Worm (Caenorhabditis elegans): ENCODE measurements around the gene oxy-4.

The oxy-4 gene

DNA sequence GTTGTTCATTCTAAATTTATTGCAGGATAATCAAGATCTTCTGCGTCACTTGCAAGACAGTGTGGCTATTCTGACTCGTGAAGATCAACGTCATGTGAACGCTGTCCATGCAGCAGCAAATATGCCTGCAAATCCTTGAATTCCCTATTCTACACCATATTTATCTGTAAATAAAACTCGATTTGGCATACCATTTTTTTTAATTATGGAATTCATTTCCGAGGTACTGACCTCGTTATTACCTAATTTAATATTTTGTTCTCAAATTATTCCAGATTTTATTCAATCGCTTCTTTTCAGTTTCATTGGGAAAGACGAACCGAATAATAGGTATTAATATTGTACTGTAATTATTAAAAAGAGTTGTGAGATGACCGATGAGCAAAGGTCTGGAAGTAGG is 15.0 kb upstream of the oxy-4 start, which contains the start of gene cid-1:
Gene cid-1 (plus strand): TSS at position 301 of the 400 bp plus-strand sequence.
- TF ChIP-seq zfp-2 (tag; optimal IDR thresholded peaks at IDR 0.05) = no peak
- no peak for TF ChIP-seq zip-11 (GFP tag; IDR thresholded peaks at IDR 0.05)
- no peak for TF ChIP-seq hif-1 (tag; optimal IDR thresholded peaks at IDR 0.05)
- no peak for TF ChIP-seq lir-3 (tag; optimal IDR thresholded peaks at IDR 0.05)
- TF ChIP-seq aha-1 (tag) = peak; percentile 48
- TF ChIP-seq nhr-41 (GFP tag; IDR thresholded peaks at IDR 0.05) = no peak

- TF ChIP-seq cey-2 (tag; optimal IDR thresholded peaks at IDR 0.05; ENCODE audit: borderline replicate concordance, insufficient read depth) (no peak), T20F7.1 (GFP tag; optimal IDR thresholded peaks at IDR 0.05) (no peak), ctbp-1 (GFP tag; IDR thresholded peaks at IDR 0.05) (no peak), F49E8.2 (tag; optimal IDR thresholded peaks at IDR 0.05; ENCODE audit: borderline replicate concordance) (no peak), set-16 (GFP tag; IDR thresholded peaks at IDR 0.05) (no peak), lin-1 (GFP tag; IDR thresholded peaks at IDR 0.05) (no peak), hlh-30 (tag; optimal IDR thresholded peaks at IDR 0.05; ENCODE audit: insufficient read depth) (no peak), hlh-11 (tag; optimal IDR thresholded peaks at IDR 0.05) (no peak), dmd-9 (GFP tag; IDR thresholded peaks at IDR 0.05) (no peak), pha-4 (GFP tag; IDR thresholded peaks at IDR 0.05) (no peak), pha-4 (tag; optimal IDR thresholded peaks at IDR 0.05) (no peak), F44E2.7 (GFP tag; IDR thresholded peaks at IDR 0.05) (no peak), hif-1 (tag; optimal IDR thresholded peaks at IDR 0.05) (no peak)
Measured at ce11 chrIII:5173139-5173538, 14.6 kb upstream of the oxy-4 start, which contains the start of gene emb-1. Gene emb-1 (plus strand): TSS chrIII:5173439.

ce11 chrIII:5172470-5172869 is 13.9 kb upstream of the oxy-4 start, which contains the start of gene K10D2.5:
Gene K10D2.5 (plus strand): TSS chrIII:5172720.
- TF ChIP-seq R02D3.7 (tag; optimal IDR thresholded peaks at IDR 0.05) (no peak), nhr-28 (tag; optimal IDR thresholded peaks at IDR 0.05) (peak; percentile 72), skn-1 (tag; optimal IDR thresholded peaks at IDR 0.05) (no peak), dmd-9 (GFP tag; IDR thresholded peaks at IDR 0.05) (peak; percentile 97), nhr-111 (GFP tag; optimal IDR thresholded peaks at IDR 0.05) (no peak), mdl-1 (tag; optimal IDR thresholded peaks at IDR 0.05) (peak in 1 of 2 experiments; percentile 29), dve-1 (tag; optimal IDR thresholded peaks at IDR 0.05; ENCODE audit: insufficient read depth) (peak; percentile 68), ceh-44 (GFP tag; IDR thresholded peaks at IDR 0.05) (peak; percentile 99), mep-1 (tag; optimal IDR thresholded peaks at IDR 0.05) (peak; percentile 92), fkh-10 (GFP tag; optimal IDR thresholded peaks at IDR 0.05) (peak; percentile 24), nhr-41 (GFP tag; IDR thresholded peaks at IDR 0.05) (0 out of 2 replicates have a peak, but pooled peaks have one; percentile 12), madf-5 (GFP tag; IDR thresholded peaks at IDR 0.05) (peak; percentile 97), ceh-32 (tag; optimal IDR thresholded peaks at IDR 0.05; ENCODE audit: poor library complexity) (no peak), duxl-1 (tag; optimal IDR thresholded peaks at IDR 0.05; ENCODE audit: poor library complexity) (peak; percentile 89), lim-7 (GFP tag; IDR thresholded peaks at IDR 0.05) (peak; percentile 58; the same call in 1 of the 2 replicates), cey-2 (tag; optimal IDR thresholded peaks at IDR 0.05; ENCODE audit: borderline replicate concordance, insufficient read depth) (no peak), unc-62 (GFP tag; optimal IDR thresholded peaks at IDR 0.05 in 1 of 2) (peak in 1 of 2 experiments; percentile 91), unc-62 (tag; optimal IDR thresholded peaks at IDR 0.05) (no peak), dmd-6 (GFP tag; IDR thresholded peaks at IDR 0.05) (peak; percentile 91), nhr-102 (tag; optimal IDR thresholded peaks at IDR 0.05) (peak; percentile 53), nhr-42 (GFP tag; IDR thresholded peaks at IDR 0.05) (peak; percentile 81; the same call in 1 of the 2 replicates), zip-2 (tag; optimal IDR thresholded peaks at IDR 0.05) (no peak), egl-27 (tag; optimal IDR thresholded peaks at IDR 0.05) (no peak), aly-2 (tag; optimal IDR thresholded peaks at IDR 0.05) (no peak), spr-1 (tag; optimal IDR thresholded peaks at IDR 0.05) (peak; percentile 43), F44E2.7 (GFP tag; IDR thresholded peaks at IDR 0.05) (no peak), ceh-62 (tag; optimal IDR thresholded peaks at IDR 0.05) (no peak), nhr-76 (tag; optimal IDR thresholded peaks at IDR 0.05) (no peak), ceh-82 (tag; optimal IDR thresholded peaks at IDR 0.05) (no peak), daf-12 (tag; optimal IDR thresholded peaks at IDR 0.05) (no peak), set-16 (GFP tag; IDR thresholded peaks at IDR 0.05) (peak; percentile 68), ceh-28 (tag; optimal IDR thresholded peaks at IDR 0.05) (no peak), spr-3 (GFP tag; optimal IDR thresholded peaks at IDR 0.05) (peak; percentile 1), snpc-4 (tag; optimal IDR thresholded peaks at IDR 0.05) (no peak), nhr-77 (tag; optimal IDR thresholded peaks at IDR 0.05) (peak; percentile 87)

Data from whole organism, L4 larva.